Worm (Caenorhabditis elegans): Measurements from ENCODE around the gene M03A8.3.

The M03A8.3 gene

DNA sequence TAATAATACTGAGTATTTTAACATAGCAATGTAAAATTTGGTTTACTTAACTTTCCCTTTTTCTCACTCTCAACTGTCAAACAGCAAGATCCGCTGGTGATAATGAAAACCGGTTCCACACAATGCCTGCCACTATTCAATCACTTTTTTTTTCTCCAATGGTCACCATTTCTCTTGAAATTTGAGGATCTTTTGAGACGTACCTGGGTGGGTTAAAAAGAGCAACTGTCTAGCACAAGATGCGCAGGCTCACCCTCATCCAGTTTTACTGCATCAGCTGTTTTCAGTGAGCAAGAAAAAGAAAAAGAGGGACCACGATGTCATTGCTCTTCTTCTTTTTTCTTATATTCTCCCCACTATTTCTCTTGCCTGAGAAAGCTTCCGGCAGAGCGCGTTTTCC, 8.4 kb downstream of the M03A8.3 start:
- no peak for TF ChIP-seq Y67H2A.10 (GFP tag; conservative IDR thresholded peaks at IDR 0.05)
- no peak for TF ChIP-seq xnd-1 (tag; optimal IDR thresholded peaks at IDR 0.05)
- no peak for TF ChIP-seq lin-35 (GFP tag; optimal IDR thresholded peaks at IDR 0.05)
- TF ChIP-seq hlh-26 (GFP tag; conservative IDR thresholded peaks at IDR 0.05), result no peak
- TF ChIP-seq rcor-1 (GFP tag; IDR thresholded peaks at IDR 0.05), result no peak
- TF ChIP-seq pha-4 (tag; optimal IDR thresholded peaks at IDR 0.05), result no peak
- no peak for TF ChIP-seq bed-2 (GFP tag; IDR thresholded peaks at IDR 0.05)
- TF ChIP-seq pbrm-1 (GFP tag; IDR thresholded peaks at IDR 0.05), result no peak
- TF ChIP-seq D2030.7 (GFP tag; IDR thresholded peaks at IDR 0.05), result no peak
- TF ChIP-seq madf-8 (GFP tag; conservative IDR thresholded peaks at IDR 0.05), result no peak
- no peak for TF ChIP-seq Y95B8A.8 (GFP tag; IDR thresholded peaks at IDR 0.05)
- no peak for TF ChIP-seq repo-1 (tag; optimal IDR thresholded peaks at IDR 0.05)
- TF ChIP-seq F33H1.4 (GFP tag; IDR thresholded peaks at IDR 0.05), result no peak
- no peak for TF ChIP-seq B0019.2 (GFP tag; conservative IDR thresholded peaks at IDR 0.05)
- no peak for TF ChIP-seq snpc-1.3 (tag; optimal IDR thresholded peaks at IDR 0.05; ENCODE audit: insufficient read depth)
- no peak for TF ChIP-seq madf-6 (GFP tag; IDR thresholded peaks at IDR 0.05)
- TF ChIP-seq aptf-2 (GFP tag; conservative IDR thresholded peaks at IDR 0.05), result no peak
- TF ChIP-seq zim-3 (tag; optimal IDR thresholded peaks at IDR 0.05), result no peak
- no peak for TF ChIP-seq athp-1 (tag; optimal IDR thresholded peaks at IDR 0.05)
- no peak for TF ChIP-seq nhr-120 (GFP tag; IDR thresholded peaks at IDR 0.05)

DNA sequence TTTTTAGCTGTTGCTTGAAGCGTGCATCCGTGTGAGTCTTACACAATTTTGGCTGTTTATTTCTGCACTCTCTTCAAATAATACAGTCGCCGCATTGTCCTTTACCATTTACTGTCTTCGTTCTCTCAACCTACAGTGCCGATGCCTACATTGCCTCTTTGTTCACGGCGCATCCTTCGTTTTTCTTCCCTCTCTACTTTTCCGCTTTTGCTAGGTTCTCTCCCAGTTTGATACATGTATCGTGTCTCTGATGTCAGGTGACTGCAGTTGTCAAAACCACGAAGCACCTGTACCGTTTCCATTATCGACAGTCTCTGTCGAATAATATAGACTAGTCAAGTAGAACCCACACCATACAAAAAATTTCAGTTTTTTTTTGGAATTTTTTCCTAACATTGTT, 8.8 kb downstream of the M03A8.3 start:
- TF ChIP-seq ceh-100 (GFP tag; IDR thresholded peaks at IDR 0.05), result no peak
- TF ChIP-seq nfyb-1 (GFP tag; IDR thresholded peaks at IDR 0.05), result no peak
- no peak for TF ChIP-seq hmg-20 (GFP tag; IDR thresholded peaks at IDR 0.05)
- no peak for TF ChIP-seq ztf-6 (GFP tag; IDR thresholded peaks at IDR 0.05)
- no peak for TF ChIP-seq somi-1 (GFP tag; optimal IDR thresholded peaks at IDR 0.05)
- no peak for TF ChIP-seq lsl-1 (GFP tag; optimal IDR thresholded peaks at IDR 0.05)
- peak; percentile 32; the same call in 1 of the 2 replicates for TF ChIP-seq mcd-1 (GFP tag; IDR thresholded peaks at IDR 0.05)
- peak; percentile 29; the same call in 1 of the 2 replicates for TF ChIP-seq lir-1 (GFP tag; conservative IDR thresholded peaks at IDR 0.05)
- no peak for TF ChIP-seq T26A5.8 (tag; optimal IDR thresholded peaks at IDR 0.05)
- TF ChIP-seq T07F8.4 (tag; optimal IDR thresholded peaks at IDR 0.05), result no peak
- TF ChIP-seq F23B12.7 (tag; optimal IDR thresholded peaks at IDR 0.05; ENCODE audit: insufficient read depth), result peak; percentile 37
- no peak for TF ChIP-seq ztf-3 (GFP tag; optimal IDR thresholded peaks at IDR 0.05)
- no peak for TF ChIP-seq chd-7 (tag; optimal IDR thresholded peaks at IDR 0.05)
- no peak for TF ChIP-seq snpc-1.1 (tag; optimal IDR thresholded peaks at IDR 0.05; ENCODE audit: insufficient read depth)
- no peak for TF ChIP-seq mel-28 (tag; optimal IDR thresholded peaks at IDR 0.05; ENCODE audit: borderline replicate concordance)
- TF ChIP-seq F22D6.2 (tag; optimal IDR thresholded peaks at IDR 0.05), result no peak
- TF ChIP-seq lin-40 (tag; optimal IDR thresholded peaks at IDR 0.05), result peak; percentile 62
- TF ChIP-seq tbp1 (GFP tag; optimal IDR thresholded peaks at IDR 0.05), result no peak
- TF ChIP-seq egrh-3 (GFP tag; IDR thresholded peaks at IDR 0.05), result no peak
- no peak for TF ChIP-seq rcor-1 (GFP tag; IDR thresholded peaks at IDR 0.05)
- peak; percentile 49 for TF ChIP-seq attf-5 (GFP tag; optimal IDR thresholded peaks at IDR 0.05)
- no peak for TF ChIP-seq ceh-58 (GFP tag; IDR thresholded peaks at IDR 0.05)
- TF ChIP-seq nhr-179 (tag; optimal IDR thresholded peaks at IDR 0.05), result no peak
- TF ChIP-seq lin-26 (GFP tag; IDR thresholded peaks at IDR 0.05), result no peak
- TF ChIP-seq ztf-26 (tag; optimal IDR thresholded peaks at IDR 0.05), result peak; percentile 27
- no peak for TF ChIP-seq gei-17 (GFP tag; optimal IDR thresholded peaks at IDR 0.05)
- TF ChIP-seq aptf-3 (GFP tag; IDR thresholded peaks at IDR 0.05), result no peak
- 0 out of 2 replicates have a peak, but pooled peaks have one; percentile 41 for TF ChIP-seq madf-3 (GFP tag; IDR thresholded peaks at IDR 0.05)
- TF ChIP-seq tlf-1 (GFP tag; optimal IDR thresholded peaks at IDR 0.05), result no peak
- TF ChIP-seq dpl-1 (GFP tag; optimal IDR thresholded peaks at IDR 0.05), result no peak
- TF ChIP-seq Y95B8A.8 (GFP tag; IDR thresholded peaks at IDR 0.05), result no peak
